Fruit fly (Drosophila melanogaster): ENCODE results near the gene CG14384.

Gene CG14384

dm6 chr3R:12960929-12961855, 6.3 kb downstream of the CG14384 start, which contains the start of gene Spc25:
TSS of gene Spc25 (plus strand) at chr3R:12961745.
- TF ChIP-seq CG8478 (optimal IDR thresholded peaks at IDR 0.05), result no peak
- TF ChIP-seq CTCF (optimal IDR thresholded peaks at IDR 0.05), result peak; percentile 0 to 17

dm6 chr3R:12960227-12960626, 7.3 kb downstream of the CG14384 start:
- TF ChIP-seq CG8478 (optimal IDR thresholded peaks at IDR 0.05) (no peak), CTCF (optimal IDR thresholded peaks at IDR 0.05) (no peak)

DNA sequence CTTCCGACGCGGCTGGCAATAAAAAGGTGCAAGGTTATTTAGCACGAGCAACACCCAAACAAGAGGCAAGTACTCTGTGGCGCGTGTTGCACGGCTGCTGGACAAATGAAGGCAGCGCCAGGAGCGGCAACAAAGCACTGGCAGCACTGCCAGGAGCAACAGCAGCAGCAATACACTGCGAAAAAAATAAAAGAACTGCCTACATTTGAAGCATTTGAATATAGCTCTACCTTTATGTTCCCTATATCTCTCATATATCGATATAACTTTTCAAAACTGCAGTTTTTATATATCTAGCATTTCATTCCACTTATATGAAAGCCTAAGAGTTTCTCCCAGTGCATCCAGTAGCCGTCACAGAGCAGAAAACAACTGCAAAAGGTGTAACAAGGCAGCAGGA, 10.1 kb downstream of the CG14384 start:
- TF ChIP-seq CG8478 (optimal IDR thresholded peaks at IDR 0.05) (no peak), CTCF (optimal IDR thresholded peaks at IDR 0.05) (no peak)

Measured in S2 (cell line).